Worm (Caenorhabditis elegans): ENCODE measurements around the gene F16F9.4.

ce11 chrX:8418382-8418781, 44.8 kb downstream of the F16F9.4 start, which contains the start of gene spp-13:
- TF ChIP-seq nhr-11 (tag; optimal IDR thresholded peaks at IDR 0.05) (no peak), madf-2 (tag; optimal IDR thresholded peaks at IDR 0.05) (no peak), fax-1 (tag; optimal IDR thresholded peaks at IDR 0.05) (no peak), tbx-7 (tag; optimal IDR thresholded peaks at IDR 0.05) (no peak), sox-4 (tag; optimal IDR thresholded peaks at IDR 0.05) (no peak), pqm-1 (tag; optimal IDR thresholded peaks at IDR 0.05) (no peak), sox-2 (GFP tag; IDR thresholded peaks at IDR 0.05) (no peak), hlh-8 (tag; optimal IDR thresholded peaks at IDR 0.05) (no peak)
